Fruit fly (Drosophila melanogaster): ENCODE measurements around the gene CG5662.
A peak's percentile ranks its signal among the peaks of the same experiment; 100 is the strongest.

The CG5662 gene

dm6 chrX:15235252-15235651 is 25.1 kb downstream of the CG5662 start (continued):
- TF ChIP-seq Stat92E (GFP tag; optimal IDR thresholded peaks at IDR 0.05): no peak
- no peak for TF ChIP-seq C15 (GFP tag; IDR thresholded peaks at IDR 0.05)
- TF ChIP-seq lab (GFP tag; optimal IDR thresholded peaks at IDR 0.05): peak; percentile 13
- TF ChIP-seq trh (GFP tag; optimal IDR thresholded peaks at IDR 0.05): no peak
- TF ChIP-seq ken (GFP tag; IDR thresholded peaks at IDR 0.05): no peak
- TF ChIP-seq CG10431 (GFP tag; optimal IDR thresholded peaks at IDR 0.05): no peak
- no peak for TF ChIP-seq CG15601 (tag; optimal IDR thresholded peaks at IDR 0.05)
- TF ChIP-seq toy (GFP tag; IDR thresholded peaks at IDR 0.05): no peak
- no peak for TF ChIP-seq Bteb2 (GFP tag; optimal IDR thresholded peaks at IDR 0.05)
- TF ChIP-seq Dip2 (GFP tag; IDR thresholded peaks at IDR 0.05): no peak
- no peak for TF ChIP-seq gcm2 (GFP tag; optimal IDR thresholded peaks at IDR 0.05)
- no peak for TF ChIP-seq hbn (GFP tag; IDR thresholded peaks at IDR 0.05; ENCODE audit: partially characterized antibody)
- no peak for TF ChIP-seq Tbp (GFP tag; optimal IDR thresholded peaks at IDR 0.05)
- no peak for TF ChIP-seq CG33557 (GFP tag; optimal IDR thresholded peaks at IDR 0.05)
- no peak for TF ChIP-seq CHES-1-like (GFP tag; optimal IDR thresholded peaks at IDR 0.05)
- no peak for TF ChIP-seq Awh (GFP tag; IDR thresholded peaks at IDR 0.05)
- no peak for TF ChIP-seq CG3065 (GFP tag; optimal IDR thresholded peaks at IDR 0.05)
- no peak for TF ChIP-seq gce (GFP tag; IDR thresholded peaks at IDR 0.05)
- TF ChIP-seq E2f2 (GFP tag; IDR thresholded peaks at IDR 0.05): no peak
- TF ChIP-seq CG6654 (GFP tag; optimal IDR thresholded peaks at IDR 0.05): no peak
- peak; percentile 72 for TF ChIP-seq Med (GFP tag)
- TF ChIP-seq cad (GFP tag; optimal IDR thresholded peaks at IDR 0.05): no peak
- no peak for TF ChIP-seq TFAM (GFP tag; optimal IDR thresholded peaks at IDR 0.05)
- TF ChIP-seq fru (optimal IDR thresholded peaks at IDR 0.05): no peak
- no peak for TF ChIP-seq ab (GFP tag; optimal IDR thresholded peaks at IDR 0.05)
- TF ChIP-seq gt (GFP tag; IDR thresholded peaks at IDR 0.05): no peak
- TF ChIP-seq tap (tag; optimal IDR thresholded peaks at IDR 0.05): no peak
- TF ChIP-seq CG3847 (GFP tag; IDR thresholded peaks at IDR 0.05): no peak
- TF ChIP-seq sob (GFP tag; IDR thresholded peaks at IDR 0.05): no peak; the same call in 1 of the 2 replicates
- TF ChIP-seq CG14710 (tag; optimal IDR thresholded peaks at IDR 0.05): no peak
- no peak for TF ChIP-seq CG42726 (GFP tag; IDR thresholded peaks at IDR 0.05; ENCODE audit: partially characterized antibody)
- TF ChIP-seq chinmo (GFP tag; IDR thresholded peaks at IDR 0.05; ENCODE audit: partially characterized antibody): no peak
- no peak for TF ChIP-seq ash1 (GFP tag; optimal IDR thresholded peaks at IDR 0.05)
- TF ChIP-seq Abd-B (GFP tag; optimal IDR thresholded peaks at IDR 0.05): no peak
- no peak for TF ChIP-seq croc (GFP tag; conservative IDR thresholded peaks at IDR 0.05)
- no peak for TF ChIP-seq cg (GFP tag; optimal IDR thresholded peaks at IDR 0.05)
- no peak for TF ChIP-seq nau (GFP tag; optimal IDR thresholded peaks at IDR 0.05)
- no peak for TF ChIP-seq CG2116 (GFP tag; optimal IDR thresholded peaks at IDR 0.05)
- no peak for TF ChIP-seq wek (GFP tag; optimal IDR thresholded peaks at IDR 0.05)
- TF ChIP-seq gsb (GFP tag; IDR thresholded peaks at IDR 0.05): no peak
- TF ChIP-seq CG8281 (tag; optimal IDR thresholded peaks at IDR 0.05): no peak
- TF ChIP-seq CG2202 (tag; optimal IDR thresholded peaks at IDR 0.05): no peak
- no peak for TF ChIP-seq CG2129 (GFP tag; IDR thresholded peaks at IDR 0.05; ENCODE audit: partially characterized antibody)
- TF ChIP-seq tin (GFP tag; optimal IDR thresholded peaks at IDR 0.05): no peak
- no peak for TF ChIP-seq CG7963 (GFP tag; IDR thresholded peaks at IDR 0.05; ENCODE audit: partially characterized antibody)
- no peak for TF ChIP-seq CoRest (tag; optimal IDR thresholded peaks at IDR 0.05)
- no peak for TF ChIP-seq Dll (GFP tag; IDR thresholded peaks at IDR 0.05; ENCODE audit: partially characterized antibody)
- no peak for TF ChIP-seq pum (GFP tag; optimal IDR thresholded peaks at IDR 0.05)
- TF ChIP-seq CG14441 (GFP tag; IDR thresholded peaks at IDR 0.05): 0 out of 2 replicates have a peak, but pooled peaks have one; percentile 14
- TF ChIP-seq Hr3 (GFP tag; optimal IDR thresholded peaks at IDR 0.05): no peak
- no peak for TF ChIP-seq HmgZ (tag; optimal IDR thresholded peaks at IDR 0.05)
- no peak for TF ChIP-seq CG10274 (GFP tag; optimal IDR thresholded peaks at IDR 0.05)
